Fruit fly (Drosophila melanogaster) whole organism, pupa: ENCODE data around the gene Nup358.

ENCODE experiments used
- CG34367 ChIP-seq: fragments of 200-800 bp; sonication (Bioruptor generic); optimal IDR thresholded peaks from 2 replicates; lab custom pipeline; 2018; ENCODE audit warnings: missing biosample characterization, mild to moderate bottlenecking, missing genetic modification characterization
- CG9948 ChIP-seq: fragments of 200-800 bp; sonication (Bioruptor generic); optimal IDR thresholded peaks from 2 replicates; lab custom pipeline; 2018; ENCODE audit warnings: missing biosample characterization, mild to moderate bottlenecking, missing genetic modification characterization, moderate library complexity
- Snoo ChIP-seq: fragments of 200-800 bp; sonication (Bioruptor generic); optimal IDR thresholded peaks from 3 replicates; lab custom pipeline; 2017; ENCODE audit warnings: missing biosample characterization, mild to moderate bottlenecking, missing genetic modification characterization, inconsistent platforms
- gl ChIP-seq: fragments of 200-800 bp; sonication (Bioruptor generic); optimal IDR thresholded peaks from 2 replicates; lab custom pipeline; 2018; ENCODE audit warnings: missing biosample characterization, mild to moderate bottlenecking, missing genetic modification characterization
- rn ChIP-seq: fragments of 200-800 bp; sonication (Bioruptor generic); IDR thresholded peaks from 2 replicates; pipeline ENCODE4 v1.3.6; 2022; ENCODE audit warnings: missing biosample characterization, missing genetic modification characterization

dm6 chr3R:25287128-25287527 is 38.0 kb downstream of the Nup358 start, which contains the start of gene CG13658:
- TF ChIP-seq Snoo (tag; lab: Kevin White, UChicago): no peak
- TF ChIP-seq gl (tag; lab: Kevin White, UChicago): no peak
- TF ChIP-seq CG9948: no peak
- no peak for TF ChIP-seq CG34367 (tag; lab: Kevin White, UChicago)
- TF ChIP-seq rn: no peak
